Fruit fly (Drosophila melanogaster): ENCODE results near the gene Ir40a.

Gene Ir40a

DNA sequence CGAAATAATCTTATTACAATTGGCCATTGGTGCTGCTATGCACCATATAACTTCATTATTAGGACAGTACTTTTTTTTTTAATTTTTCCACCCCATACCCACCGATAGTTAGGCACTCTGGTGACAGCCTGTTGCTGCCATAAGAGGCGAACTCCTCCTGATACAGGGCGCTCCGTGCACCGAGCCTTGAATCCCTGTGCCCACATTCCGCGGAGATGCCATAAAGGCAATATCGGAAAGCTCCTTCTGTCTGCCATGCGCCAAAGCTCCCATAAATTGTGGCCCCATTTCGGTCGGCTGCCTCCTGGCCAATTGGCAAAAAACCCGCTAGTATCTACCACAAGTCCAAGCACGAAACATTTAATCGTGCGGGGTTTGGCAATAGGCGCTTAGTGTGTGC is 60.9 kb downstream of the Ir40a start:
- no peak for TF ChIP-seq ttk (optimal IDR thresholded peaks at IDR 0.05)
- no peak for TF ChIP-seq h (optimal IDR thresholded peaks at IDR 0.05)
- no peak for TF ChIP-seq psq (optimal IDR thresholded peaks at IDR 0.05)

DNA sequence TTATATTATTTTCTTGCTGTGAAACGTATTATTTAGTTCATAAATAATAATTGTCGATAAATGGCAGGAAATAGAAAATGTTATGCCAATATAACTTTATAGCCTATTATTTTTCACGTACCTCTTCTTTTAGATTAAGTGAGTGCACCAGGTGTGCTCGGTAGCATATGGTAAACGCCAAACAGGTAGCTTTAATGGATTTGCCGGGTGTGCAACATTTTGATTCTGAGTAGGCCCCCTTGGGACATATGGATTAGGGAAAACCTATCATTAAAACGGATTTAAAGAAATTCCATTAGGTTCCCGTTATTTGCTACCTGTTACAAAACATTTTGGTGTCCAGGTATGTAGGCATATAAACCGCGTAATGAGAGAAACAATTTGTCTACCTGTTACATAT is 62.9 kb downstream of the Ir40a start, which contains the start of gene dunk:
dunk (plus strand) TSS at position 301 of the 400 bp plus-strand sequence.
- TF ChIP-seq Sin3A (optimal IDR thresholded peaks at IDR 0.05) (no peak), ttk (optimal IDR thresholded peaks at IDR 0.05) (no peak), Myc (optimal IDR thresholded peaks at IDR 0.05) (no peak), psq (optimal IDR thresholded peaks at IDR 0.05) (no peak), h (optimal IDR thresholded peaks at IDR 0.05) (no peak), insv (optimal IDR thresholded peaks at IDR 0.05) (no peak)

- TF ChIP-seq h (optimal IDR thresholded peaks at IDR 0.05) (no peak), psq (optimal IDR thresholded peaks at IDR 0.05) (no peak), Myc (optimal IDR thresholded peaks at IDR 0.05) (no peak), Sin3A (optimal IDR thresholded peaks at IDR 0.05) (no peak)
Measured at dm6 chr2L:22148713-22149112, 65.5 kb downstream of the Ir40a start.

- TF ChIP-seq psq (optimal IDR thresholded peaks at IDR 0.05) (no peak), insv (optimal IDR thresholded peaks at IDR 0.05) (no peak), ttk (optimal IDR thresholded peaks at IDR 0.05) (peak; percentile 19), h (optimal IDR thresholded peaks at IDR 0.05) (no peak), Myc (optimal IDR thresholded peaks at IDR 0.05) (no peak), Sin3A (optimal IDR thresholded peaks at IDR 0.05) (no peak)
Measured at dm6 chr2L:22146247-22146646, 67.9 kb downstream of the Ir40a start.

DNA sequence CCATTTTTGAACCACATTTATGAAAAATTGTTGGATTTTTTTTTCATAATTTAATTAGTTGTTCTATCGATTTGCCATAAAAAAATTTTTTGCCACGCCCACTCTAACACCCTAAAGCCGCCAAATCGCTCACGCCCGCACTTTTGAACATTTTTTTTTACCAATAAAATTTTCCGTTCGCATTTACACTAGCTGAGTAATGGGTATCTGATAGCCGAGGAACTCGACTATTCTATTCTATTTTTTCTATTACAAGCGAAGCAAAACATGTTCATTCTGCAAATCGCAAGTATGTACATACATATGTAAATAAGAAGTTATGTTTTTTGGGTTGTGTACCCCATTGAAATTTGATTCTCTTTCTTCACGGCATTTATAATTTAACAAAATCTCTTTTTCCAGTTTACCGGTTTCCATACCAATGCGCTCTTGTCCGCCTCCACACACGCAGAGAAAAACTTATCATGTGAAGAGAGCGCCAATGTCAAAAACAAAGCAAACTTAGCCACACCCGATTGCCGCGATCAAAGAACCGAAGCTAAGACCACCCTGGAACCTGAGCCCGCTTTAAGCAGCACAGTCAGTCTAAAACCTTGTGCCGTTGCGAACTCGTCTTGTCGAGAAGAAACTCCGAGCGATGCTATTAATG is 68.8 kb downstream of the Ir40a start:
- TF ChIP-seq ttk (optimal IDR thresholded peaks at IDR 0.05) (no peak), Sin3A (optimal IDR thresholded peaks at IDR 0.05) (no peak), h (optimal IDR thresholded peaks at IDR 0.05) (no peak), Myc (optimal IDR thresholded peaks at IDR 0.05) (no peak), insv (optimal IDR thresholded peaks at IDR 0.05) (no peak), psq (optimal IDR thresholded peaks at IDR 0.05) (no peak)

- TF ChIP-seq ttk (optimal IDR thresholded peaks at IDR 0.05): no peak
- TF ChIP-seq psq (optimal IDR thresholded peaks at IDR 0.05): no peak
- TF ChIP-seq h (optimal IDR thresholded peaks at IDR 0.05): no peak
- TF ChIP-seq insv (optimal IDR thresholded peaks at IDR 0.05): no peak
- TF ChIP-seq Sin3A (optimal IDR thresholded peaks at IDR 0.05): no peak
- TF ChIP-seq Myc (optimal IDR thresholded peaks at IDR 0.05): no peak
Measured at dm6 chr2L:22144127-22144526, 70.0 kb downstream of the Ir40a start.

DNA sequence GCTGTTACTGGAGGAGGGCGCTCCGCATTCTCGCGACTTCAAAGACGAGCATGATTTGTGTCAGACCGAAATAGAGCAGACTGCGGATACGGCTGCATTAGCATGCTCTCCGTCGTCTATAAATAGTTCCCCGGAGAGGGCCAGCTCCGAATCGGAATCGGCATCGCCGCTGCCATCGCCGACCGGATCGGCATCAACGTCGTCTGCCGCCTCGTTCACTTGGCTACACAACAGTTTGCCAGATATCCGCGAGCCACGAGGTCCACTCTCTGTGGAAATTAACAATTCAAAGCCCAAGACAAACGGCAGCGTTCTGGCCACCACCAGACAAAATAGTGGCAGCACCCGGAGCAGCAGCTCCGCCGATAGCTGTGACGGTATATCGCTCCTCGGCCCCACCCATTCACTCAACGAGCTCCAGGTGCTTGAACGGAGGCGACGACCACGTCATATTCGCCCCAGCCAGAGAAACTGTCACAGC is 71.4 kb downstream of the Ir40a start:
- TF ChIP-seq psq (optimal IDR thresholded peaks at IDR 0.05) (no peak), h (optimal IDR thresholded peaks at IDR 0.05) (no peak), ttk (optimal IDR thresholded peaks at IDR 0.05) (no peak), Myc (optimal IDR thresholded peaks at IDR 0.05) (no peak), Sin3A (optimal IDR thresholded peaks at IDR 0.05) (no peak), insv (optimal IDR thresholded peaks at IDR 0.05) (no peak)

DNA sequence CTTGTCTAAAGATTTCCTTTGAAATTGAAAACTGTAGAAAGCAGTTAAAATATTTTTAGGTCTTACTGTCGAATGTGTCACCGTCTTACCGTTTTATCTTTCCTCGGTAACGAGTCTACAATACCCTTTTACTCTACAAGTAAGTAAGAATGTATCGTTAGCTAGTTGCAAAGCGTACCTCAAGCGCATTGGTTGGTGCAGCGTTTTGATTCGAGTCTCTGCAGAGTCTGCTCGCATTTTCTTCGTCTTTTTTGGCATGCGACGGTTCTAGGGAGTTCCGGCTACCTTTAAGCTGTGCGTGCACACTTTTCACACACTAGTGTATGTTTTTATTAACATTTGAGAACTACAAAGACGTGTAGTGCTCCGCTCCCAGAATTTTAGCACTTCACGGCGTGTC is 74.2 kb downstream of the Ir40a start:
- TF ChIP-seq ttk (optimal IDR thresholded peaks at IDR 0.05) (no peak), h (optimal IDR thresholded peaks at IDR 0.05) (no peak), psq (optimal IDR thresholded peaks at IDR 0.05) (no peak), insv (optimal IDR thresholded peaks at IDR 0.05) (no peak), Sin3A (optimal IDR thresholded peaks at IDR 0.05) (no peak), Myc (optimal IDR thresholded peaks at IDR 0.05) (no peak)
